Worm (Caenorhabditis elegans) whole organism, L4/young adult: ENCODE results near the gene cec-3.

Experiments
- W03F9.2 ChIP-seq: fragments of 150-350 bp; optimal IDR thresholded peaks from 2 replicates; lab custom pipeline; 2014; ENCODE audit warnings: missing biosample characterization, missing genetic modification characterization
- dao-5 ChIP-seq: sonication (generic microtip); optimal IDR thresholded peaks from 2 replicates; lab custom pipeline; 2016; ENCODE audit warnings: missing genotype, missing genetic modification characterization, moderate library complexity, missing compliant biosample characterization
- him-1 ChIP-seq: sonication (generic microtip); optimal IDR thresholded peaks from 2 replicates; lab custom pipeline; 2016; ENCODE audit warnings: missing genotype, missing genetic modification reagents, missing genetic modification characterization, missing compliant biosample characterization

ce11 chrII:7808153-7808552, 49.2 kb downstream of the cec-3 start:
- no peak for TF ChIP-seq him-1 (tag; lab: Kevin White, UChicago)
- no peak for TF ChIP-seq W03F9.2 (tag; lab: Kevin White, UChicago)
- TF ChIP-seq dao-5 (tag; lab: Kevin White, UChicago) = no peak
